Worm (Caenorhabditis elegans) whole organism, mixed stage, embryonic: ENCODE data around the gene nac-1.

Experiments used
- M03D4.4 ChIP-seq: sonication (generic microtip); optimal IDR thresholded peaks from 2 replicates; lab custom pipeline; 2017; ENCODE audit warnings: mild to moderate bottlenecking, missing genetic modification characterization, missing compliant biosample characterization
- bed-3 ChIP-seq: fragments of 200-800 bp; sonication (Bioruptor generic); optimal IDR thresholded peaks from 3 replicates; lab custom pipeline; 2018; ENCODE audit warnings: mild to moderate bottlenecking, missing genetic modification characterization, moderate library complexity, missing compliant biosample characterization
- blmp-1 ChIP-seq: fragments of 150-350 bp; optimal IDR thresholded peaks from 2 replicates; lab custom pipeline; 2014; ENCODE audit warnings: missing biosample characterization, missing genetic modification characterization
- ceh-39 ChIP-seq: fragments of 150-350 bp; optimal IDR thresholded peaks from 2 replicates; lab custom pipeline; 2014; ENCODE audit warnings: missing biosample characterization, missing genetic modification characterization
- ceh-43 ChIP-seq: fragments of 200-800 bp; sonication (Bioruptor generic); optimal IDR thresholded peaks from 2 replicates; lab custom pipeline; 2018; ENCODE audit warnings: mild to moderate bottlenecking, missing genetic modification characterization, moderate library complexity, missing compliant biosample characterization
- ceh-83 ChIP-seq: fragments of 200-800 bp; sonication (Bioruptor generic); optimal IDR thresholded peaks from 2 replicates; lab custom pipeline; 2018; ENCODE audit warnings: mild to moderate bottlenecking, missing genetic modification characterization, missing compliant biosample characterization
- ces-1 ChIP-seq: fragments of 150-350 bp; optimal IDR thresholded peaks from 2 replicates; lab custom pipeline; 2014; ENCODE audit warnings: missing biosample characterization, missing genetic modification reagents, missing genetic modification characterization
- cnd-1 ChIP-seq: fragments of 200-800 bp; sonication (Bioruptor generic); optimal IDR thresholded peaks from 2 replicates; lab custom pipeline; 2018; ENCODE audit warnings: mild to moderate bottlenecking, missing genetic modification characterization, missing compliant biosample characterization
- drap-1 ChIP-seq: fragments of 200-800 bp; sonication (Bioruptor generic); optimal IDR thresholded peaks from 3 replicates; lab custom pipeline; 2018; ENCODE audit warnings: mild to moderate bottlenecking, missing genetic modification characterization, missing compliant biosample characterization
- elt-1 ChIP-seq: sonication (generic microtip); optimal IDR thresholded peaks from 2 replicates; lab custom pipeline; 2017; ENCODE audit warnings: missing genetic modification characterization, mild to moderate bottlenecking, missing compliant biosample characterization, antibody characterized with exemption, moderate library complexity, borderline replicate concordance; ENCODE audit not compliant: insufficient read depth
- elt-3 ChIP-seq: fragments of 150-350 bp; optimal IDR thresholded peaks from 2 replicates; lab custom pipeline; 2014; ENCODE audit warnings: missing biosample characterization, missing genetic modification characterization
- flh-1 ChIP-seq: fragments of 200-800 bp; sonication (Bioruptor generic); optimal IDR thresholded peaks from 2 replicates; lab custom pipeline; 2018; ENCODE audit warnings: mild to moderate bottlenecking, missing genetic modification characterization, moderate library complexity, missing compliant biosample characterization
- ham-2 ChIP-seq: fragments of 200-800 bp; sonication (Bioruptor generic); optimal IDR thresholded peaks from 2 replicates; lab custom pipeline; 2018; ENCODE audit warnings: mild to moderate bottlenecking, missing genetic modification characterization, missing compliant biosample characterization
- hlh-1 ChIP-seq: fragments of 150-350 bp; optimal IDR thresholded peaks from 2 replicates; lab custom pipeline; 2014; ENCODE audit warnings: missing biosample characterization, missing genetic modification reagents, missing genetic modification characterization
- lin-13 ChIP-seq: fragments of 150-350 bp; optimal IDR thresholded peaks from 2 replicates; lab custom pipeline; 2014; ENCODE audit warnings: missing biosample characterization, missing genetic modification characterization
- lin-32 ChIP-seq: fragments of 200-800 bp; sonication (Bioruptor generic); optimal IDR thresholded peaks from 2 replicates; lab custom pipeline; 2018; ENCODE audit warnings: mild to moderate bottlenecking, missing genetic modification characterization, missing compliant biosample characterization
- lsy-2 ChIP-seq: fragments of 150-350 bp; optimal IDR thresholded peaks from 2 replicates; lab custom pipeline; 2014; ENCODE audit warnings: missing biosample characterization, missing genetic modification characterization
- mab-5 ChIP-seq: fragments of 150-350 bp; optimal IDR thresholded peaks from 2 replicates; lab custom pipeline; 2014; ENCODE audit warnings: missing biosample characterization, missing genetic modification characterization
- mep-1 ChIP-seq: fragments of 150-350 bp; optimal IDR thresholded peaks from 2 replicates; lab custom pipeline; 2017; ENCODE audit warnings: missing biosample characterization, missing genetic modification reagents, missing genetic modification characterization, inconsistent platforms
- mls-2 ChIP-seq: sonication (generic microtip); optimal IDR thresholded peaks from 2 replicates; lab custom pipeline; 2016; ENCODE audit warnings: mild to moderate bottlenecking, missing genetic modification characterization, moderate library complexity, missing compliant biosample characterization
- nhr-12 ChIP-seq: fragments of 150-350 bp; optimal IDR thresholded peaks from 2 replicates; lab custom pipeline; 2014; ENCODE audit warnings: missing biosample characterization, missing genetic modification characterization
- nhr-2 ChIP-seq: fragments of 150-350 bp; optimal IDR thresholded peaks from 2 replicates; lab custom pipeline; 2014; ENCODE audit warnings: missing biosample characterization, missing genetic modification characterization
- nhr-237 ChIP-seq: fragments of 150-350 bp; optimal IDR thresholded peaks from 2 replicates; lab custom pipeline; 2014; ENCODE audit warnings: missing biosample characterization, missing genetic modification characterization
- nhr-28 ChIP-seq: fragments of 150-350 bp; optimal IDR thresholded peaks from 2 replicates; lab custom pipeline; 2014; ENCODE audit warnings: missing biosample characterization, missing genetic modification characterization
- nhr-76 ChIP-seq: sonication (generic microtip); optimal IDR thresholded peaks from 2 replicates; lab custom pipeline; 2017; ENCODE audit warnings: missing biosample characterization, missing genetic modification characterization
- pha-4 ChIP-seq: fragments of 150-350 bp; optimal IDR thresholded peaks from 2 replicates; lab custom pipeline; 2018; ENCODE audit warnings: missing biosample characterization, missing genetic modification reagents, missing genetic modification characterization
- sem-2 ChIP-seq: fragments of 200-800 bp; sonication (Bioruptor generic); optimal IDR thresholded peaks from 2 replicates; lab custom pipeline; 2018; ENCODE audit warnings: mild to moderate bottlenecking, missing genetic modification characterization, missing compliant biosample characterization
- snpc-4 ChIP-seq: fragments of 150-350 bp; optimal IDR thresholded peaks from 2 replicates; lab custom pipeline; 2014; ENCODE audit warnings: missing biosample characterization, missing genetic modification characterization
- sptf-1 ChIP-seq: sonication (generic microtip); optimal IDR thresholded peaks from 2 replicates; lab custom pipeline; 2017; ENCODE audit warnings: mild to moderate bottlenecking, missing genetic modification characterization, moderate library complexity, missing compliant biosample characterization
- tbx-8 ChIP-seq: fragments of 200-800 bp; sonication (Bioruptor generic); optimal IDR thresholded peaks from 2 replicates; lab custom pipeline; 2018; ENCODE audit warnings: mild to moderate bottlenecking, missing genetic modification characterization, moderate library complexity, missing compliant biosample characterization
- unc-120 ChIP-seq: sonication (generic microtip); optimal IDR thresholded peaks from 2 replicates; lab custom pipeline; 2017; ENCODE audit warnings: missing genetic modification characterization, missing compliant biosample characterization; ENCODE audit not compliant: poor library complexity, severe bottlenecking
- unc-39 ChIP-seq: fragments of 150-350 bp; optimal IDR thresholded peaks from 2 replicates; lab custom pipeline; 2014; ENCODE audit warnings: missing biosample characterization, missing genetic modification characterization
- unc-62 ChIP-seq: fragments of 150-350 bp; optimal IDR thresholded peaks from 2 replicates; lab custom pipeline; 2014; ENCODE audit warnings: missing biosample characterization, missing genetic modification reagents, missing genetic modification characterization
- zip-8 ChIP-seq: fragments of 150-350 bp; optimal IDR thresholded peaks from 2 replicates; lab custom pipeline; 2014; ENCODE audit warnings: missing biosample characterization, missing genetic modification characterization
- ztf-11 ChIP-seq: fragments of 150-350 bp; optimal IDR thresholded peaks from 2 replicates; lab custom pipeline; 2014; ENCODE audit warnings: missing biosample characterization, missing genetic modification characterization

The nac-1 gene

ce11 chrX:14853712-14854217 lies 41.2 kb upstream of the nac-1 start, which contains the start of the genes C27C12.1 and C27C12.4:
TSS of gene C27C12.1 (minus strand) at chrX:14853762.
TSS of gene C27C12.4 (plus strand) at chrX:14854086.
- TF ChIP-seq sptf-1 (no peak), mls-2 (no peak), ces-1 (GFP tag; lab: Kevin White, UChicago) (peak; percentile 88), nhr-12 (tag; lab: Kevin White, UChicago) (no peak), mab-5 (tag; lab: Kevin White, UChicago) (no peak), lin-32 (GFP tag; lab: Kevin White, UChicago) (no peak), unc-120 (tag; lab: Kevin White, UChicago) (peak; percentile 58), elt-3 (no peak), ztf-11 (no peak), ceh-39 (tag; lab: Kevin White, UChicago) (peak; percentile 56), ceh-43 (no peak), lsy-2 (tag; lab: Kevin White, UChicago) (peak; percentile 64), nhr-237 (tag; lab: Kevin White, UChicago) (peak; percentile 66), pha-4 (tag; lab: Kevin White, UChicago) (peak; percentile 86), bed-3 (GFP tag; lab: Kevin White, UChicago) (no peak), blmp-1 (no peak), snpc-4 (tag; lab: Kevin White, UChicago) (no peak), elt-1 (tag; lab: Kevin White, UChicago) (no peak), ham-2 (no peak), zip-8 (no peak), M03D4.4 (tag; lab: Kevin White, UChicago) (no peak), nhr-76 (tag; lab: Kevin White, UChicago) (no peak), cnd-1 (tag; lab: Kevin White, UChicago) (peak; percentile 24), flh-1 (GFP tag; lab: Kevin White, UChicago) (no peak), unc-39 (tag; lab: Kevin White, UChicago) (no peak), tbx-8 (GFP tag; lab: Kevin White, UChicago) (no peak), sem-2 (GFP tag; lab: Kevin White, UChicago) (no peak), mep-1 (tag; lab: Kevin White, UChicago) (peak; percentile 73), lin-13 (tag; lab: Kevin White, UChicago) (peak; percentile 55), unc-62 (GFP tag; lab: Kevin White, UChicago) (peak; percentile 35), hlh-1 (tag; lab: Kevin White, UChicago) (peak; percentile 45), nhr-28 (tag; lab: Kevin White, UChicago) (no peak), nhr-2 (tag; lab: Kevin White, UChicago) (no peak), drap-1 (GFP tag; lab: Kevin White, UChicago) (no peak), ceh-83 (GFP tag; lab: Kevin White, UChicago) (no peak)

ce11 chrX:14861752-14862151 lies 33.2 kb upstream of the nac-1 start, which contains the start of gene dmd-4:
TSS of gene dmd-4 (minus strand) at chrX:14861852.
- no peak for TF ChIP-seq cnd-1 (tag; lab: Kevin White, UChicago)
- no peak for TF ChIP-seq ces-1 (GFP tag; lab: Kevin White, UChicago)
- TF ChIP-seq pha-4 (tag; lab: Kevin White, UChicago) = peak; percentile 23

- TF ChIP-seq mab-5 (tag; lab: Kevin White, UChicago) = no peak
- no peak for TF ChIP-seq unc-39 (tag; lab: Kevin White, UChicago)
- no peak for TF ChIP-seq cnd-1 (tag; lab: Kevin White, UChicago)
- TF ChIP-seq zip-8 = no peak
- TF ChIP-seq, all 35 proteins: peak for 0
These were observed 29.2 kb upstream of the nac-1 start, which contains the start of gene C27C12.3 for ce11 chrX:14865744-14866143. TSS of gene C27C12.3 (minus strand) at chrX:14865844.

ce11 chrX:14868200-14868599 lies 26.7 kb upstream of the nac-1 start, which contains the start of gene F31F6.1:
TSS of gene F31F6.1 (minus strand) at chrX:14868300.
- TF ChIP-seq ztf-11 (no peak), mls-2 (no peak), unc-62 (GFP tag; lab: Kevin White, UChicago) (no peak), nhr-12 (tag; lab: Kevin White, UChicago) (no peak), mab-5 (tag; lab: Kevin White, UChicago) (no peak), unc-39 (tag; lab: Kevin White, UChicago) (no peak), nhr-237 (tag; lab: Kevin White, UChicago) (no peak), cnd-1 (tag; lab: Kevin White, UChicago) (no peak), snpc-4 (tag; lab: Kevin White, UChicago) (no peak), elt-1 (tag; lab: Kevin White, UChicago) (no peak), tbx-8 (GFP tag; lab: Kevin White, UChicago) (no peak)
- TF ChIP-seq, all 35 proteins: peak for 0
